Worm (Caenorhabditis elegans) whole organism, late embryonic: ENCODE measurements around the gene nep-25.

Source experiments
- C08G9.2 ChIP-seq: sonication (generic microtip); optimal IDR thresholded peaks from 2 replicates; lab custom pipeline; 2016; ENCODE audit warnings: mild to moderate bottlenecking, missing genetic modification characterization, moderate library complexity, missing compliant biosample characterization
- C38D4.7 ChIP-seq: fragments of 200-800 bp; sonication (Bioruptor generic); optimal IDR thresholded peaks from 2 replicates; lab custom pipeline; 2018; ENCODE audit warnings: mild to moderate bottlenecking, missing genetic modification characterization, moderate library complexity, missing compliant biosample characterization
- F13H6.1 ChIP-seq: sonication (generic microtip); optimal IDR thresholded peaks from 2 replicates; lab custom pipeline; 2016; ENCODE audit warnings: missing genetic modification characterization, missing compliant biosample characterization
- K09A11.1 ChIP-seq: sonication (generic microtip); optimal IDR thresholded peaks from 2 replicates; lab custom pipeline; 2017; ENCODE audit warnings: antibody characterized with exemption, mild to moderate bottlenecking, missing genetic modification characterization, missing compliant biosample characterization; ENCODE audit not compliant: insufficient read depth
- ahr-1 ChIP-seq: sonication (generic microtip); optimal IDR thresholded peaks from 2 replicates; lab custom pipeline; 2016; ENCODE audit warnings: missing genetic modification characterization, missing compliant biosample characterization
- ceh-14 ChIP-seq: sonication (generic microtip); optimal IDR thresholded peaks from 2 replicates; lab custom pipeline; 2016; ENCODE audit warnings: missing genotype, missing genetic modification characterization, missing compliant biosample characterization
- ceh-19 ChIP-seq: fragments of 200-800 bp; sonication (Bioruptor generic); optimal IDR thresholded peaks from 2 replicates; lab custom pipeline; 2018; ENCODE audit warnings: mild to moderate bottlenecking, missing genetic modification characterization, missing compliant biosample characterization
- ceh-22 ChIP-seq: sonication (generic microtip); optimal IDR thresholded peaks from 2 replicates; lab custom pipeline; 2017; ENCODE audit warnings: missing biosample characterization, missing genetic modification characterization
- ceh-24 ChIP-seq: sonication (generic microtip); optimal IDR thresholded peaks from 2 replicates; lab custom pipeline; 2016; ENCODE audit warnings: mild to moderate bottlenecking, missing genetic modification characterization, missing compliant biosample characterization
- ceh-31 ChIP-seq: sonication (generic microtip); optimal IDR thresholded peaks from 2 replicates; lab custom pipeline; 2016; ENCODE audit warnings: missing genetic modification characterization, missing compliant biosample characterization
- ceh-34 ChIP-seq: sonication (generic microtip); optimal IDR thresholded peaks from 2 replicates; lab custom pipeline; 2016; ENCODE audit warnings: mild to moderate bottlenecking, missing genetic modification characterization, missing compliant biosample characterization
- ceh-48 ChIP-seq: sonication (generic microtip); optimal IDR thresholded peaks from 2 replicates; lab custom pipeline; 2016; ENCODE audit warnings: missing genetic modification characterization, inconsistent platforms, missing compliant biosample characterization
- che-1 ChIP-seq: sonication (generic microtip); optimal IDR thresholded peaks from 2 replicates; lab custom pipeline; 2016; ENCODE audit warnings: mild to moderate bottlenecking, missing genetic modification characterization, missing compliant biosample characterization
- dmd-4 ChIP-seq: sonication (generic microtip); optimal IDR thresholded peaks from 2 replicates; lab custom pipeline; 2016; ENCODE audit warnings: borderline replicate concordance, missing genetic modification characterization, missing compliant biosample characterization
- elt-2 ChIP-seq: sonication (generic microtip); optimal IDR thresholded peaks from 2 replicates; lab custom pipeline; 2016; ENCODE audit warnings: missing genetic modification reagents, missing genetic modification characterization, missing compliant biosample characterization
- ets-4 ChIP-seq: sonication (generic microtip); optimal IDR thresholded peaks from 2 replicates; lab custom pipeline; 2016; ENCODE audit warnings: missing genetic modification characterization, missing compliant biosample characterization
- fkh-10 ChIP-seq: fragments of 150-350 bp; optimal IDR thresholded peaks from 2 replicates; lab custom pipeline; 2014; ENCODE audit warnings: missing biosample characterization, missing genetic modification reagents, missing genetic modification characterization
- gmeb-2 ChIP-seq: sonication (generic microtip); optimal IDR thresholded peaks from 2 replicates; lab custom pipeline; 2016; ENCODE audit warnings: missing genetic modification characterization, inconsistent platforms, missing compliant biosample characterization
- hlh-13 ChIP-seq: fragments of 200-800 bp; sonication (Bioruptor generic); optimal IDR thresholded peaks from 2 replicates; lab custom pipeline; 2018; ENCODE audit warnings: mild to moderate bottlenecking, missing genetic modification characterization, missing compliant biosample characterization
- hlh-15 ChIP-seq: sonication (generic microtip); optimal IDR thresholded peaks from 2 replicates; lab custom pipeline; 2016; ENCODE audit warnings: missing genetic modification characterization, missing compliant biosample characterization
- lim-6 ChIP-seq: sonication (generic microtip); optimal IDR thresholded peaks from 2 replicates; lab custom pipeline; 2016; ENCODE audit warnings: missing genetic modification characterization, missing compliant biosample characterization
- lin-11 ChIP-seq: fragments of 200-800 bp; sonication (Bioruptor generic); optimal IDR thresholded peaks from 2 replicates; lab custom pipeline; 2018; ENCODE audit warnings: mild to moderate bottlenecking, missing genetic modification characterization, missing compliant biosample characterization
- nfya-1 ChIP-seq: sonication (generic microtip); optimal IDR thresholded peaks from 2 replicates; lab custom pipeline; 2017; ENCODE audit warnings: missing genetic modification characterization, mild to moderate bottlenecking, missing compliant biosample characterization, antibody characterized with exemption, moderate library complexity
- nhr-11 ChIP-seq: fragments of 150-350 bp; optimal IDR thresholded peaks from 2 replicates; lab custom pipeline; 2014; ENCODE audit warnings: missing biosample characterization, missing genetic modification characterization
- nhr-232 ChIP-seq: sonication (generic microtip); optimal IDR thresholded peaks from 2 replicates; lab custom pipeline; 2016; ENCODE audit warnings: missing genetic modification characterization, missing compliant biosample characterization
- npax-4 ChIP-seq: sonication (generic microtip); optimal IDR thresholded peaks from 2 replicates; lab custom pipeline; 2016; ENCODE audit warnings: missing genetic modification characterization, missing compliant biosample characterization
- odd-2 ChIP-seq: sonication (generic microtip); optimal IDR thresholded peaks from 2 replicates; lab custom pipeline; 2017; ENCODE audit warnings: antibody characterized with exemption, mild to moderate bottlenecking, missing genetic modification characterization, missing compliant biosample characterization
- pag-3 ChIP-seq: sonication (generic microtip); optimal IDR thresholded peaks from 2 replicates; lab custom pipeline; 2016; ENCODE audit warnings: missing compliant biosample characterization, missing genetic modification characterization, borderline replicate concordance
- pax-1 ChIP-seq: fragments of 150-350 bp; optimal IDR thresholded peaks from 2 replicates; lab custom pipeline; 2014; ENCODE audit warnings: missing biosample characterization, missing genetic modification characterization
- ref-2 ChIP-seq: sonication (generic microtip); optimal IDR thresholded peaks from 2 replicates; lab custom pipeline; 2016; ENCODE audit warnings: missing genetic modification characterization, missing compliant biosample characterization
- sox-2 ChIP-seq: fragments of 200-800 bp; sonication (Bioruptor generic); IDR thresholded peaks from 2 replicates; pipeline ENCODE4 v1.3.6; 2022; ENCODE audit warnings: missing genetic modification reagents, missing genetic modification characterization, missing compliant biosample characterization
- sox-4 ChIP-seq: sonication (generic microtip); optimal IDR thresholded peaks from 2 replicates; lab custom pipeline; 2017; ENCODE audit warnings: mild to moderate bottlenecking, missing genetic modification characterization, inconsistent platforms, missing compliant biosample characterization
- syd-9 ChIP-seq: sonication (generic microtip); optimal IDR thresholded peaks from 2 replicates; lab custom pipeline; 2016; ENCODE audit warnings: mild to moderate bottlenecking, missing genetic modification characterization, moderate library complexity, missing compliant biosample characterization
- tbx-7 ChIP-seq: sonication (generic microtip); optimal IDR thresholded peaks from 2 replicates; lab custom pipeline; 2016; ENCODE audit warnings: missing genotype, missing genetic modification characterization, missing compliant biosample characterization
- unc-42 ChIP-seq: sonication (generic microtip); optimal IDR thresholded peaks from 2 replicates; lab custom pipeline; 2016; ENCODE audit warnings: missing genotype, missing genetic modification characterization, missing compliant biosample characterization
- unc-55 ChIP-seq: sonication (generic microtip); optimal IDR thresholded peaks from 2 replicates; lab custom pipeline; 2017; ENCODE audit warnings: missing biosample characterization, missing genetic modification reagents, missing genetic modification characterization
- unc-86 ChIP-seq: sonication (generic microtip); optimal IDR thresholded peaks from 2 replicates; lab custom pipeline; 2016; ENCODE audit warnings: missing genetic modification characterization, missing compliant biosample characterization
- zip-5 ChIP-seq: sonication (generic microtip); optimal IDR thresholded peaks from 2 replicates; lab custom pipeline; 2016; ENCODE audit warnings: missing genetic modification characterization, missing compliant biosample characterization

Gene nep-25

DNA sequence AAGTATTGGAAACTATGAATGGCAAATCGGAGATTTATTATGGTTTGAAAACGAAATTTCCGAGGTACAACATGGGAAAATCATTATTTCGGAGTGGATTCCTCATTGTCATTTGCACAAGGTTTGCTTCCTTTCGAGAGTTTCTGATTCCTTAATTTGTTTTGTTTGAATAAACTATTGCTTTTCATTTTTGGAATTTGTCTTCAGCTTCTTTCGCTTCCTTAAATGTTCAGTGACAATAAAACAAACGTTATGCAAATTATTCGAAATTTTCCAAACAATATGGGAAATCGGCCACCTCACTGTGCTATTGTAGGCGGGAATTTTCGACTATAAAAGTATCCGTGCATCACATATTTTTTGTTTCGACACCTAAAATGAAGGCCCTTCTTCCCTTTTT lies at the start of gene nep-25:
Gene nep-25, plus strand, starts transcription at position 375 of the 400 bp plus-strand sequence.
- TF ChIP-seq lim-6 (tag; lab: Kevin White, UChicago) = no peak
- no peak for TF ChIP-seq ceh-24 (tag; lab: Kevin White, UChicago)
- no peak for TF ChIP-seq fkh-10 (GFP tag; lab: Kevin White, UChicago)
- no peak for TF ChIP-seq C08G9.2 (tag; lab: Kevin White, UChicago)
- no peak for TF ChIP-seq pag-3 (tag; lab: Kevin White, UChicago)
- no peak for TF ChIP-seq elt-2 (tag; lab: Kevin White, UChicago)
- TF ChIP-seq ceh-31 = no peak
- TF ChIP-seq nhr-11 (tag; lab: Kevin White, UChicago) = no peak
- no peak for TF ChIP-seq C38D4.7 (GFP tag; lab: Kevin White, UChicago)
- no peak for TF ChIP-seq ceh-48 (tag; lab: Kevin White, UChicago)
- TF ChIP-seq sox-2 (GFP tag; lab: Robert Waterston, UW) = no peak
- TF ChIP-seq zip-5 (tag; lab: Kevin White, UChicago) = no peak
- no peak for TF ChIP-seq sox-4
- no peak for TF ChIP-seq tbx-7 (tag; lab: Kevin White, UChicago)
- TF ChIP-seq hlh-13 (GFP tag; lab: Kevin White, UChicago) = no peak
- TF ChIP-seq npax-4 (tag; lab: Kevin White, UChicago) = no peak
- no peak for TF ChIP-seq pax-1 (tag; lab: Kevin White, UChicago)
- TF ChIP-seq nhr-232 = no peak
- no peak for TF ChIP-seq F13H6.1
- TF ChIP-seq dmd-4 (tag; lab: Kevin White, UChicago) = no peak

DNA sequence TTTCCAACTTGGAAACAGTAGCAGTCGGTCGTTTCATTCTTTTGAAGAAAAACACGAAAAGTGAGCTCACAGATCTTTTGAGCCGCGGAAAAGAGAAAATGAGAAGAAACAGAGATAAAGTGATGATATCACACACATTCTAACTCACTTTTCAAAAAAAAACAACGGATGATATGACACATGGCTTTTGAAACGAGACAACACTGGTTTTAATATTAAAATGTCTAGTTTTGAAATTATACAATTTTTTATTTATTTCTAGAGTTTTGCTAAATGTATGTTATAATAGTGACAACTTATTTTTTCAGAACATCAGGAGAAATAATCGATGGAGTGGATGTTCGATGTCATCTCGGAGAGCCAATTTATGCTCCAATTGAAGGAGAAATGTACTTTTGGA lies 49.5 kb upstream of the nep-25 start, which contains the start of gene K05F1.14:
Gene K05F1.14, minus strand, starts transcription at position 101 of the 400 bp plus-strand sequence.
- TF ChIP-seq ceh-34 (tag; lab: Kevin White, UChicago) (no peak), zip-5 (tag; lab: Kevin White, UChicago) (no peak), che-1 (tag; lab: Kevin White, UChicago) (no peak), ceh-19 (GFP tag; lab: Kevin White, UChicago) (no peak), unc-42 (tag; lab: Kevin White, UChicago) (no peak), elt-2 (tag; lab: Kevin White, UChicago) (no peak), ceh-14 (tag; lab: Kevin White, UChicago) (no peak), lim-6 (tag; lab: Kevin White, UChicago) (no peak), syd-9 (no peak)

DNA sequence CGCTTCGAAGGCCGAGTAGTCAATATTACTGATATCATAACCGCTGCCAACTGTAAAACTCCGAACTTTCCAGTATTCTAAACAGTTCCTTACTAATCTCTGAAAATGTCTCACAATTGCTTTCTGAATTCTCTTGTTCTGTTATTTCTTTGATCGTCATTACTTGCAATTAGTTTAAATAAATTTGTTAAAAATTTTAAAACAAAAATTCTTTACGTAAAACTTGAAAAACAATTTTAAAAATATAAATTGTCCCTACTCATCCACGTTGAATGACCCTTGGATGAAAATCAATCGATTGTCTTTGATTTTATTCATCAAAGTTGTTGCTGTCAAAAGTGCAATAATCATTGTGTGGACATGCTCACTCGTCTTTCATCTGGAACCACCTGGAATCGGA lies 47.8 kb upstream of the nep-25 start, which contains the start of gene acdh-8:
Gene acdh-8, plus strand, starts transcription at position 301 of the 400 bp plus-strand sequence.
- TF ChIP-seq nfya-1 (tag; lab: Kevin White, UChicago) (no peak), ahr-1 (no peak), unc-86 (tag; lab: Kevin White, UChicago) (no peak), ets-4 (tag; lab: Kevin White, UChicago) (no peak)

DNA sequence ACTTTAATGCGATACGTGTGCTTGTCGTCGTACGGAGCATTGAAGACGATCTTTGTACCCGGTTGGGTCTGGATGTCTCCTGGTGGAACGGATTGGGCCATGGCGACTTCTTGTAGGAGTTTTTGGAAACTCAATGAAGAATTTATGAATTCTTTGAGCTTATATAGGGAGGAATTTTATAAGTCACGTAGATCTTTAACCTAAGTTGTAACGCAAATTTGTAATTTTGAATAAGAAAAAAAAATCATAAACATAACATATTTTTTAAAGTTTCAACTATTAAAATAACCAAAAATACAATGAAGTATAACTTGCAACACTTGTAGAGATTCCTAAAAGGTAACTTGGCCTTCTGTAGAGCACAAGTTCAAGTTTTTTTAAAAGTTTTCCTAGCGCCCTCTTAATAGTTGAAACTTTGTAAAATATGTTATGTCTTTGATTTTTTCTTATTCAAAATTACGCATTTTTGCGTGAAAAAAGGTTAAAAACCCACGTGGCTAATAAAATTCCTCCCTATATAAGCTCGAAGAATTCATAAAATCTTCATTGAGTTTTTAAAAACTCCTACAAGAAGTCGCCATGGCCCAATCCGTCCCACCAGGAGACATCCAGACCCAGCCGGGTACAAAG lies 44.6 kb upstream of the nep-25 start, which contains the start of the genes msp-63 and msp-142:
Gene msp-63, minus strand, starts transcription at position 101 of the 630 bp plus-strand sequence.
Gene msp-142, plus strand, starts transcription at position 580 of the 630 bp plus-strand sequence.
- TF ChIP-seq tbx-7 (tag; lab: Kevin White, UChicago) = no peak
- no peak for TF ChIP-seq C08G9.2 (tag; lab: Kevin White, UChicago)
- no peak for TF ChIP-seq ceh-14 (tag; lab: Kevin White, UChicago)
- no peak for TF ChIP-seq odd-2 (tag; lab: Kevin White, UChicago)
- no peak for TF ChIP-seq ceh-19 (GFP tag; lab: Kevin White, UChicago)
- TF ChIP-seq fkh-10 (GFP tag; lab: Kevin White, UChicago) = no peak
- TF ChIP-seq elt-2 (tag; lab: Kevin White, UChicago) = no peak
- no peak for TF ChIP-seq ets-4 (tag; lab: Kevin White, UChicago)
- no peak for TF ChIP-seq F13H6.1
- no peak for TF ChIP-seq dmd-4 (tag; lab: Kevin White, UChicago)
- TF ChIP-seq unc-55 (GFP tag; lab: Kevin White, UChicago) = no peak
- TF ChIP-seq npax-4 (tag; lab: Kevin White, UChicago) = no peak
- TF ChIP-seq ceh-31 = no peak
- no peak for TF ChIP-seq lin-11 (tag; lab: Kevin White, UChicago)
- no peak for TF ChIP-seq gmeb-2 (tag; lab: Kevin White, UChicago)
- TF ChIP-seq pax-1 (tag; lab: Kevin White, UChicago) = no peak
- TF ChIP-seq ref-2 (tag; lab: Kevin White, UChicago) = no peak
- no peak for TF ChIP-seq K09A11.1
- no peak for TF ChIP-seq ceh-22
- no peak for TF ChIP-seq hlh-15 (tag; lab: Kevin White, UChicago)
